Worm (Caenorhabditis elegans): ENCODE results near the gene T19C4.24.

Gene T19C4.24

DNA sequence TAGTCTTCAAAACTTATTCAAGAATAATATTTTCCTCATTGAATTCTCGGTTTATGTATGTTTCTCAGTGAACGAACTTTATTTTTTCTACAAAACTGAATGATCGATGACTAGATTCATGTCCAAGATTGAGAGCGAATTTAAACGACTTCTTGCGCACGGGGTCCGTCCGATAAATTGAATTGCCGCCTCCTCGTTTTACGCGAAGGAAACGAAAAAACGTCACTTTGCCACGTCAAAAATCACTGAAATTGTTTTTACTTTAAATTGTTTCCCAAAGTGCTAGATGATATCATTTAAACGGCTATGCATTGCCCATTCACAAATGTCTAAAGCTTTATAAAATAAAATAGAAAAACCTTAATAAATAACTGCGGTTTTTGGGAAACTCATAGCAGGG, 20.9 kb upstream of the T19C4.24 start:
- TF ChIP-seq ceh-82 (tag; optimal IDR thresholded peaks at IDR 0.05) (no peak), lin-39 (tag; optimal IDR thresholded peaks at IDR 0.05) (no peak), nhr-237 (tag; optimal IDR thresholded peaks at IDR 0.05) (no peak), unc-130 (tag; optimal IDR thresholded peaks at IDR 0.05) (no peak), nhr-85 (tag) (no peak), elt-2 (tag; optimal IDR thresholded peaks at IDR 0.05) (no peak), fkh-10 (GFP tag; optimal IDR thresholded peaks at IDR 0.05) (peak; percentile 79), nhr-28 (tag; optimal IDR thresholded peaks at IDR 0.05) (no peak)

DNA sequence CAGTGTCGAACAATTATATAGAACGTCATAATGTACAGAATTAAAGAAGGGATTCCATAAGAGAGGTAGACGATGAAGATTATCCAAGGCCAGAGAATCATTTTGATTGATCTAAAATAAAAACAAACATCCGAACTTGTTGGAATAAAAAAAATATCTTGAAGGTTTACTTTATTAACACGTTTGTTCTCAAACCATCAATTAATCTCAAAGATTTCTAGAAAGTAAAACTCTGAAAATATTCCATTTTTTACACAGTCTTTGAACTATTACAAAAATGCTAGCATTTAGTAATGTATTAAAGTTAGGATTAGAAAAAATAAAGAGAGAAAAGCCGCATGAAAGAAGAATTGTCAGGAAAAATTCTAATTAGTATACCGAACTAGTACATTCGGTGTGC, 17.7 kb upstream of the T19C4.24 start, which contains the start of gene srg-40:
Gene srg-40, minus strand, starts transcription at position 101 of the 400 bp plus-strand sequence.
- no peak for TF ChIP-seq irx-1 (tag; optimal IDR thresholded peaks at IDR 0.05)
- TF ChIP-seq mdl-1 (tag; optimal IDR thresholded peaks at IDR 0.05): no peak
- no peak for TF ChIP-seq F16B12.6 (tag; optimal IDR thresholded peaks at IDR 0.05)
- no peak for TF ChIP-seq xbp-1 (tag; optimal IDR thresholded peaks at IDR 0.05)
- no peak for TF ChIP-seq tlp-1 (tag; optimal IDR thresholded peaks at IDR 0.05)
- TF ChIP-seq snpc-4 (tag; optimal IDR thresholded peaks at IDR 0.05): no peak
- TF ChIP-seq sup-37 (GFP tag; optimal IDR thresholded peaks at IDR 0.05): no peak
- no peak for TF ChIP-seq nhr-90 (tag; optimal IDR thresholded peaks at IDR 0.05; ENCODE audit: poor library complexity)
- TF ChIP-seq sptf-1 (tag; optimal IDR thresholded peaks at IDR 0.05): no peak
- TF ChIP-seq lsy-2 (tag; optimal IDR thresholded peaks at IDR 0.05): no peak
- no peak for TF ChIP-seq ceh-63 (GFP tag; optimal IDR thresholded peaks at IDR 0.05)
- TF ChIP-seq nhr-12 (tag; optimal IDR thresholded peaks at IDR 0.05): no peak

DNA sequence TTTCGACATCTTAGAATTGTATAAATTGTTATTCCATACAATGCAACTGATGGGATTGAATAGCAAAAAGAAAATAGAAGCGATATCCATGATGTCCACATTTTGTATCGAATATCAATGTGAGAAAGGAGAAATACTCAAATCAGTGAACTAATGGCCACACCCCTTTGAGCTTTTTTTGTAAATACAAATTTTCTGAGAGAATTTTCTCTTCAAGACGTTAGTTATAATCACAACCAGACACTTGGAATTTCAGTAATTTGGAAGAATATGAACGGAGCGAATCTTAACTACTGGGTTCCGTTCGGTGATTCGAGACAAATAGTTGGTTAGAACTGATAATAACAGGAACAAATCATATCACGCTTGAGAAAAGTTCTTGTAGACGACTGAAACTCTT, 15.0 kb upstream of the T19C4.24 start, which contains the start of gene srg-41:
Gene srg-41, minus strand, starts transcription at position 101 of the 400 bp plus-strand sequence.
- TF ChIP-seq tlp-1 (tag; optimal IDR thresholded peaks at IDR 0.05) (no peak), nhr-20 (tag; optimal IDR thresholded peaks at IDR 0.05) (no peak), ztf-11 (tag; optimal IDR thresholded peaks at IDR 0.05) (no peak), swsn-7 (tag; optimal IDR thresholded peaks at IDR 0.05) (no peak), vab-15 (tag; optimal IDR thresholded peaks at IDR 0.05) (no peak), lir-3 (tag; optimal IDR thresholded peaks at IDR 0.05; ENCODE audit: poor library complexity) (no peak), nhr-47 (tag; optimal IDR thresholded peaks at IDR 0.05) (no peak), ceh-88 (GFP tag; IDR thresholded peaks at IDR 0.05) (no peak), ama-1 (optimal IDR thresholded peaks at IDR 0.05) (no peak), efl-3 (GFP tag; optimal IDR thresholded peaks at IDR 0.05) (no peak), blmp-1 (tag; optimal IDR thresholded peaks at IDR 0.05) (no peak), C04F5.9 (tag; optimal IDR thresholded peaks at IDR 0.05) (no peak), tbx-2 (tag; optimal IDR thresholded peaks at IDR 0.05) (no peak)

DNA sequence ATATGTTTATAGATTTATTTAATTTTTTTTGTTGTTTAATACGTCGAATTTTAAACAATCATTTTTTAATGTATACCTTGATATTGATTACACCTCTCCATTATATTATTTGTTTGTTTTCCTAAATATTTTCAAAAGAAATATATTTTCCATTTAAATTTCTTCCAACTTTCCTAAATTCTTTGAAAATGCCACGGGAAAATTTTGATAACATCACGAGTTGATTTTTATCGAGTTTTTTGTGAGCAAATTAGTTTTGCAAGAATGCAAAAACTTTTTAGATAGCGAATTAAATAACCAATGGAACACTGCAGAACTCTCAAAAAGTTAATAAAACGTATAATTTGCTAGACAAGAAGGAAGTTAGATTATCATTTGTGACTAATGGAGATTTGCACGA, 11.1 kb upstream of the T19C4.24 start, which contains the start of gene srg-42:
Gene srg-42, minus strand, starts transcription at position 101 of the 400 bp plus-strand sequence.
- TF ChIP-seq sox-4 (tag; optimal IDR thresholded peaks at IDR 0.05) (no peak), dsc-1 (tag; optimal IDR thresholded peaks at IDR 0.05) (no peak), C16A3.4 (tag; optimal IDR thresholded peaks at IDR 0.05) (no peak), elt-3 (tag; optimal IDR thresholded peaks at IDR 0.05) (no peak), ama-1 (optimal IDR thresholded peaks at IDR 0.05) (no peak)

DNA sequence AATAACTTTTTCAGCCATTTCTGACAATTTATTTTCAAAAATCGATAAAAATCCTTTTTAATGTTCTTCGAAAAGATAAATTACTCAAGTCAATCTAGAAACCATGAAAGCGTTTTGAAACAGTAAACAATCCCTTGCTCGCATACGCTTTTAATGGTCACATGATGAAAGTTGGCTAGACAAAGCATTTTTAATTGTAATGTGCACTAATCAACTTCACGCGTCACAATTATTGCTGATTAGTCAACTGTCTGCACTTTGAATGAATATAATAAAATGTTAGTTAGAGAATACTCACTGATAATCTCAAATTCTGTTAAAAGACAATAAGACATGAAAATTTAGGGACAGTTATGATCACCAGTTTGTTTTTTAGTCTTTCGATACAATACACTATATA, 9.8 kb upstream of the T19C4.24 start:
- peak; percentile 93 for TF ChIP-seq ceh-8 (GFP tag; optimal IDR thresholded peaks at IDR 0.05)
- TF ChIP-seq swsn-7 (tag; optimal IDR thresholded peaks at IDR 0.05): no peak

Measured in whole organism, L1 larva.